Worm (Caenorhabditis elegans) whole organism, young adult: ENCODE measurements around the gene Y43D4A.2.

Source experiments
- B0261.1 ChIP-seq: sonication (generic microtip); optimal IDR thresholded peaks from 2 replicates; lab custom pipeline; 2016; ENCODE audit warnings: mild to moderate bottlenecking, missing genetic modification characterization, moderate library complexity, missing compliant biosample characterization
- C06A6.2 ChIP-seq: fragments of 200-800 bp; sonication (Bioruptor generic); conservative IDR thresholded peaks from 2 replicates; pipeline ENCODE4 v1.3.6; 2022; ENCODE audit warnings: missing genetic modification characterization, missing compliant biosample characterization
- C17E4.6 ChIP-seq: fragments of 200-800 bp; sonication (Bioruptor generic); IDR thresholded peaks from 2 replicates; pipeline ENCODE4 v1.3.6; 2022; ENCODE audit warnings: missing genetic modification reagents, missing genetic modification characterization, missing compliant biosample characterization
- F22D6.2 ChIP-seq: sonication (generic microtip); optimal IDR thresholded peaks from 2 replicates; lab custom pipeline; 2016; ENCODE audit warnings: mild to moderate bottlenecking, missing genetic modification characterization, missing compliant biosample characterization
- F23B12.7 ChIP-seq: sonication (generic microtip); optimal IDR thresholded peaks from 2 replicates; lab custom pipeline; 2017; ENCODE audit warnings: missing genetic modification characterization, mild to moderate bottlenecking, missing compliant biosample characterization, antibody characterized with exemption, moderate library complexity; ENCODE audit not compliant: insufficient read depth
- F37B4.10 ChIP-seq: fragments of 200-800 bp; sonication (Bioruptor generic); IDR thresholded peaks from 2 replicates; pipeline ENCODE4 v1.3.6; 2022; ENCODE audit warnings: missing genetic modification characterization, missing compliant biosample characterization
- F57C9.4 ChIP-seq: sonication (generic microtip); optimal IDR thresholded peaks from 2 replicates; lab custom pipeline; 2017; ENCODE audit warnings: mild to moderate bottlenecking, missing genetic modification characterization, missing compliant biosample characterization
- T07F8.4 ChIP-seq: sonication (generic microtip); optimal IDR thresholded peaks from 2 replicates; lab custom pipeline; 2016; ENCODE audit warnings: mild to moderate bottlenecking, missing genetic modification characterization, moderate library complexity, missing compliant biosample characterization
- Y53F4B.3 ChIP-seq: fragments of 200-800 bp; sonication (Bioruptor generic); IDR thresholded peaks from 2 replicates; pipeline ENCODE4 v1.3.6; 2022; ENCODE audit warnings: missing genetic modification reagents, missing genetic modification characterization, missing compliant biosample characterization
- ZK185.1 ChIP-seq: sonication (generic microtip); optimal IDR thresholded peaks from 2 replicates; lab custom pipeline; 2016; ENCODE audit warnings: mild to moderate bottlenecking, missing genetic modification characterization, missing compliant biosample characterization; ENCODE audit not compliant: poor library complexity, severe bottlenecking
- atf-7 ChIP-seq: sonication (generic microtip); optimal IDR thresholded peaks from 2 replicates; lab custom pipeline; 2017; ENCODE audit warnings: mild to moderate bottlenecking, missing genetic modification characterization, missing compliant biosample characterization
- attf-3 ChIP-seq: fragments of 200-800 bp; sonication (Bioruptor generic); conservative IDR thresholded peaks from 2 replicates; pipeline ENCODE4 v1.3.6; 2022; ENCODE audit warnings: missing genetic modification reagents, missing genetic modification characterization, missing compliant biosample characterization
- bed-1 ChIP-seq: fragments of 200-800 bp; sonication (Bioruptor generic); IDR thresholded peaks from 2 replicates; pipeline ENCODE4 v1.3.6; 2022; ENCODE audit warnings: missing genetic modification reagents, missing genetic modification characterization, missing compliant biosample characterization
- cebp-2 ChIP-seq: fragments of 200-800 bp; sonication (Bioruptor generic); IDR thresholded peaks from 2 replicates; pipeline ENCODE4 v1.3.6; 2022; ENCODE audit warnings: missing genetic modification characterization, missing compliant biosample characterization
- ceh-100 ChIP-seq: fragments of 200-800 bp; sonication (Bioruptor generic); IDR thresholded peaks from 2 replicates; pipeline ENCODE4 v1.3.6; 2022; ENCODE audit warnings: missing genetic modification reagents, missing genetic modification characterization, missing compliant biosample characterization
- ceh-40 ChIP-seq: fragments of 200-800 bp; sonication (Bioruptor generic); IDR thresholded peaks from 2 replicates; pipeline ENCODE4 v1.3.6; 2022; ENCODE audit warnings: missing genetic modification characterization, missing compliant biosample characterization
- ceh-58 ChIP-seq: fragments of 200-800 bp; sonication (Bioruptor generic); IDR thresholded peaks from 2 replicates; pipeline ENCODE4 v1.3.6; 2022; ENCODE audit warnings: missing genetic modification characterization, missing compliant biosample characterization
- ceh-79 ChIP-seq: sonication (generic microtip); optimal IDR thresholded peaks from 2 replicates; lab custom pipeline; 2017; ENCODE audit warnings: mild to moderate bottlenecking, missing genetic modification characterization, missing compliant biosample characterization
- chd-7 ChIP-seq: sonication (generic microtip); optimal IDR thresholded peaks from 2 replicates; lab custom pipeline; 2016; ENCODE audit warnings: mild to moderate bottlenecking, missing genetic modification characterization, moderate library complexity, missing compliant biosample characterization
- dox-1 ChIP-seq: fragments of 200-800 bp; sonication (Bioruptor generic); IDR thresholded peaks from 2 replicates; pipeline ENCODE4 v1.3.6; 2022; ENCODE audit warnings: missing genetic modification reagents, missing genetic modification characterization, missing compliant biosample characterization
- dpl-1 ChIP-seq: fragments of 150-350 bp; optimal IDR thresholded peaks from 2 replicates; lab custom pipeline; 2014; ENCODE audit warnings: missing biosample characterization, missing genetic modification reagents, missing genetic modification characterization
- efl-1 ChIP-seq: fragments of 150-350 bp; optimal IDR thresholded peaks from 2 replicates; lab custom pipeline; 2014; ENCODE audit warnings: missing biosample characterization, missing genetic modification reagents, missing genetic modification characterization
- ets-4 ChIP-seq: fragments of 200-800 bp; sonication (Bioruptor generic); optimal IDR thresholded peaks from 2 replicates; lab custom pipeline; 2018; ENCODE audit warnings: mild to moderate bottlenecking, missing genetic modification characterization, missing compliant biosample characterization
- hmg-1.2 ChIP-seq: fragments of 200-800 bp; sonication (Bioruptor generic); IDR thresholded peaks from 2 replicates; pipeline ENCODE4 v1.3.6; 2022; ENCODE audit warnings: missing genetic modification reagents, missing genetic modification characterization, missing compliant biosample characterization
- hmg-20 ChIP-seq: fragments of 200-800 bp; sonication (Bioruptor generic); IDR thresholded peaks from 2 replicates; pipeline ENCODE4 v1.3.6; 2022; ENCODE audit warnings: missing genetic modification reagents, missing genetic modification characterization, missing compliant biosample characterization
- hsf-1 ChIP-seq: fragments of 200-800 bp; sonication (Bioruptor generic); IDR thresholded peaks from 2 replicates; pipeline ENCODE4 v1.3.6; 2022; ENCODE audit warnings: missing genetic modification reagents, missing genetic modification characterization, missing compliant biosample characterization
- lag-1 ChIP-seq: fragments of 200-800 bp; sonication (Bioruptor generic); IDR thresholded peaks from 2 replicates; pipeline ENCODE4 v1.3.6; 2022; ENCODE audit warnings: missing genetic modification reagents, missing genetic modification characterization, missing compliant biosample characterization
- let-526 ChIP-seq: fragments of 200-800 bp; sonication (Bioruptor generic); IDR thresholded peaks from 2 replicates; pipeline ENCODE4 v1.3.6; 2022; ENCODE audit warnings: missing genetic modification reagents, missing genetic modification characterization, missing compliant biosample characterization
- let-607 ChIP-seq, 2 experiments: fragments of 200-800 bp in 1 of 2; sonication (Bioruptor generic) in 1 of 2; sonication (generic microtip) in 1 of 2; optimal IDR thresholded peaks; 2 replicates each; lab custom pipeline; 2016 to 2018; ENCODE audit warnings: mild to moderate bottlenecking in 2 of 2, missing compliant biosample characterization in 2 of 2, missing genetic modification characterization in 2 of 2, moderate library complexity in 2 of 2, missing genotype in 1 of 2
- lin-26 ChIP-seq: fragments of 200-800 bp; sonication (Bioruptor generic); IDR thresholded peaks from 2 replicates; pipeline ENCODE4 v1.3.6; 2022; ENCODE audit warnings: missing genetic modification reagents, missing genetic modification characterization, missing compliant biosample characterization
- lir-1 ChIP-seq: fragments of 200-800 bp; sonication (Bioruptor generic); conservative IDR thresholded peaks from 2 replicates; pipeline ENCODE4 v1.3.6; 2022; ENCODE audit warnings: missing genetic modification reagents, missing genetic modification characterization, missing compliant biosample characterization
- lsy-27 ChIP-seq: sonication (generic microtip); optimal IDR thresholded peaks from 2 replicates; lab custom pipeline; 2017; ENCODE audit warnings: missing genetic modification characterization, mild to moderate bottlenecking, missing compliant biosample characterization, antibody characterized with exemption, missing genotype, borderline replicate concordance; ENCODE audit not compliant: insufficient read depth
- madf-6 ChIP-seq: fragments of 200-800 bp; sonication (Bioruptor generic); IDR thresholded peaks from 2 replicates; pipeline ENCODE4 v1.3.6; 2022; ENCODE audit warnings: missing genetic modification reagents, missing genetic modification characterization, missing compliant biosample characterization
- madf-8 ChIP-seq: fragments of 200-800 bp; sonication (Bioruptor generic); conservative IDR thresholded peaks from 2 replicates; pipeline ENCODE4 v1.3.6; 2022; ENCODE audit warnings: missing genetic modification reagents, missing genetic modification characterization, missing compliant biosample characterization
- nhr-120 ChIP-seq: fragments of 200-800 bp; sonication (Bioruptor generic); IDR thresholded peaks from 2 replicates; pipeline ENCODE4 v1.3.6; 2022; ENCODE audit warnings: missing genetic modification characterization, missing compliant biosample characterization
- nhr-179 ChIP-seq: sonication (generic microtip); optimal IDR thresholded peaks from 2 replicates; lab custom pipeline; 2016; ENCODE audit warnings: mild to moderate bottlenecking, missing genetic modification characterization, missing compliant biosample characterization
- nhr-27 ChIP-seq: fragments of 200-800 bp; sonication (Bioruptor generic); optimal IDR thresholded peaks from 2 replicates; lab custom pipeline; 2018; ENCODE audit warnings: mild to moderate bottlenecking, missing genetic modification characterization, moderate library complexity, missing compliant biosample characterization
- nhr-80 ChIP-seq: sonication (generic microtip); optimal IDR thresholded peaks from 2 replicates; lab custom pipeline; 2016; ENCODE audit warnings: missing genetic modification characterization, missing compliant biosample characterization
- nhr-90 ChIP-seq: sonication (generic microtip); optimal IDR thresholded peaks from 2 replicates; lab custom pipeline; 2016; ENCODE audit warnings: missing genotype, mild to moderate bottlenecking, missing genetic modification characterization, missing compliant biosample characterization
- sdz-38 ChIP-seq: sonication (generic microtip); optimal IDR thresholded peaks from 2 replicates; lab custom pipeline; 2016; ENCODE audit warnings: missing genotype, missing genetic modification characterization, missing compliant biosample characterization
- sea-2 ChIP-seq: fragments of 200-800 bp; sonication (Bioruptor generic); IDR thresholded peaks from 2 replicates; pipeline ENCODE4 v1.3.6; 2022; ENCODE audit warnings: missing genetic modification characterization, missing compliant biosample characterization
- snpc-3.4 ChIP-seq: sonication (generic microtip); optimal IDR thresholded peaks from 2 replicates; lab custom pipeline; 2017; ENCODE audit warnings: missing genetic modification characterization, mild to moderate bottlenecking, missing compliant biosample characterization, antibody characterized with exemption, moderate library complexity, missing genotype, missing genetic modification reagents
- tbx-9 ChIP-seq: sonication (generic microtip); optimal IDR thresholded peaks from 2 replicates; lab custom pipeline; 2016; ENCODE audit warnings: borderline replicate concordance, missing genetic modification characterization, inconsistent platforms, missing compliant biosample characterization
- unc-130 ChIP-seq: sonication (generic microtip); optimal IDR thresholded peaks from 2 replicates; lab custom pipeline; 2016; ENCODE audit warnings: missing genetic modification reagents, missing genetic modification characterization, missing compliant biosample characterization
- unc-62 ChIP-seq: fragments of 150-350 bp; optimal IDR thresholded peaks from 2 replicates; lab custom pipeline; 2014; ENCODE audit warnings: missing biosample characterization, missing genetic modification reagents, missing genetic modification characterization
- zfh-2 ChIP-seq: fragments of 200-800 bp; sonication (Bioruptor generic); conservative IDR thresholded peaks from 2 replicates; pipeline ENCODE4 v1.3.6; 2022; ENCODE audit warnings: missing genetic modification reagents, missing genetic modification characterization, missing compliant biosample characterization
- ztf-18 ChIP-seq: sonication (generic microtip); optimal IDR thresholded peaks from 2 replicates; lab custom pipeline; 2016; ENCODE audit warnings: missing genotype, mild to moderate bottlenecking, missing genetic modification characterization, missing compliant biosample characterization
- ztf-28 ChIP-seq: fragments of 200-800 bp; sonication (Bioruptor generic); IDR thresholded peaks from 2 replicates; pipeline ENCODE4 v1.3.6; 2022; ENCODE audit warnings: missing genetic modification reagents, missing genetic modification characterization, missing compliant biosample characterization
- ztf-6 ChIP-seq: fragments of 200-800 bp; sonication (Bioruptor generic); IDR thresholded peaks from 2 replicates; pipeline ENCODE4 v1.3.6; 2022; ENCODE audit warnings: missing genetic modification reagents, missing genetic modification characterization, missing compliant biosample characterization

Gene Y43D4A.2

DNA sequence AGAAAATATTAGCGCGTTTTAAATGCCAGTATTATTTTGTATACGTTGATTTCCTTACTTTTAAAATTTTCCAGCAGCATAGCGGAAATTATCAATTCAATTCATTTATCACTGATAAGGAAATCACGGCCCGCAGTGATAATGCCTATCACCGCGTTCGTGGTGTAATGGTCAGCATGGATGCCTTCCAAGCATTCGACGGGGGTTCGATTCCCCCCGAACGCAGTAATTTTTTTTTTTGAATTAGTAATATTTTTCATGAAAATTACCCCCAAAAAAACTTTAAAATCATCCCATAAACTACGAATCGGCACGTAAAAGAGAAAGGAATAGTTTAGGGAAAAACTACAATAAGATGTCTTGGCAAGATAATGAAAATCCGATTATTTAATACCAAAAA lies 19.4 kb upstream of the Y43D4A.2 start (continued):
- 0 out of 2 replicates have a peak, but pooled peaks have one; percentile 19 for TF ChIP-seq sea-2 (GFP tag; lab: Robert Waterston, UW)
- no peak for TF ChIP-seq lir-1 (GFP tag; lab: Robert Waterston, UW)
- peak; percentile 62 for TF ChIP-seq ztf-18 (tag; lab: Kevin White, UChicago)
- no peak for TF ChIP-seq ceh-40 (GFP tag; lab: Robert Waterston, UW)
- TF ChIP-seq lin-26 (GFP tag; lab: Robert Waterston, UW), result no peak; the same call in none of the 2 replicates
- peak; percentile 14; the same call in 1 of the 2 replicates for TF ChIP-seq ztf-6 (GFP tag; lab: Robert Waterston, UW)
- no peak for TF ChIP-seq lag-1 (GFP tag; lab: Robert Waterston, UW)
- no peak for TF ChIP-seq sdz-38
- TF ChIP-seq unc-130, result no peak
- no peak for TF ChIP-seq unc-62 (GFP tag; lab: Kevin White, UChicago)
- peak; percentile 66 for TF ChIP-seq F23B12.7 (tag; lab: Kevin White, UChicago)
- TF ChIP-seq Y53F4B.3 (GFP tag; lab: Robert Waterston, UW), result no peak; the same call in 1 of the 2 replicates
- TF ChIP-seq zfh-2 (GFP tag; lab: Robert Waterston, UW), result no peak
- TF ChIP-seq ceh-100, result 0 out of 2 replicates have a peak, but pooled peaks have one; percentile 23
- TF ChIP-seq nhr-80, result peak; percentile 29
- TF ChIP-seq dpl-1 (GFP tag; lab: Kevin White, UChicago), result no peak
- TF ChIP-seq nhr-120 (GFP tag; lab: Robert Waterston, UW), result no peak
- TF ChIP-seq let-526 (GFP tag; lab: Robert Waterston, UW), result 0 out of 2 replicates have a peak, but pooled peaks have one; percentile 16
- no peak for TF ChIP-seq ztf-28 (GFP tag; lab: Robert Waterston, UW)
- no peak for TF ChIP-seq ets-4 (GFP tag; lab: Kevin White, UChicago)
- TF ChIP-seq nhr-179 (tag; lab: Kevin White, UChicago), result no peak
- TF ChIP-seq nhr-27 (tag; lab: Kevin White, UChicago), result no peak
- TF ChIP-seq nhr-90 (tag; lab: Kevin White, UChicago), result peak; percentile 86
- no peak for TF ChIP-seq ceh-58 (GFP tag; lab: Robert Waterston, UW)
- no peak for TF ChIP-seq lsy-27
- TF ChIP-seq attf-3 (GFP tag; lab: Robert Waterston, UW), result no peak
- no peak for TF ChIP-seq madf-6 (GFP tag; lab: Robert Waterston, UW)
- no peak for TF ChIP-seq C06A6.2 (GFP tag; lab: Robert Waterston, UW)
- TF ChIP-seq snpc-3.4 (tag; lab: Kevin White, UChicago), result peak; percentile 29
- TF ChIP-seq efl-1, result no peak
- no peak for TF ChIP-seq hmg-20 (GFP tag; lab: Robert Waterston, UW)
- TF ChIP-seq chd-7 (tag; lab: Kevin White, UChicago), result no peak
- TF ChIP-seq ceh-79, result no peak
- TF ChIP-seq madf-8 (GFP tag; lab: Robert Waterston, UW), result 0 out of 2 replicates have a peak, but pooled peaks have one; percentile 6
- TF ChIP-seq F37B4.10, result no peak
- peak; percentile 80 for TF ChIP-seq ZK185.1
- TF ChIP-seq T07F8.4 (tag; lab: Kevin White, UChicago), result peak; percentile 65
- peak; percentile 79 for TF ChIP-seq B0261.1 (tag; lab: Kevin White, UChicago)
- TF ChIP-seq tbx-9 (tag; lab: Kevin White, UChicago), result no peak
- no peak for TF ChIP-seq F57C9.4
- TF ChIP-seq let-607 (tag; optimal IDR thresholded peaks at IDR 0.05; lab: Kevin White, UChicago), result peak in 1 of 2 experiments; percentile 41
- TF ChIP-seq C17E4.6, result no peak
- peak; percentile 2 for TF ChIP-seq F22D6.2
- no peak for TF ChIP-seq atf-7 (tag; lab: Kevin White, UChicago)
- no peak; the same call in 1 of the 2 replicates for TF ChIP-seq dox-1 (GFP tag; lab: Robert Waterston, UW)
- no peak for TF ChIP-seq bed-1 (GFP tag; lab: Robert Waterston, UW)
- 0 out of 2 replicates have a peak, but pooled peaks have one; percentile 43 for TF ChIP-seq cebp-2 (GFP tag; lab: Robert Waterston, UW)
- TF ChIP-seq hmg-1.2, result peak; percentile 60; the same call in 1 of the 2 replicates
- no peak for TF ChIP-seq hsf-1 (GFP tag; lab: Robert Waterston, UW)
